Fruit fly (Drosophila melanogaster) whole organism, wandering third instar larva: ENCODE results near the gene caps.

Experiments
- Abd-B ChIP-seq: fragments of >200 bp; optimal IDR thresholded peaks from 2 replicates; lab custom pipeline; 2017; ENCODE audit warnings: missing biosample characterization, missing genetic modification characterization
- CG9705 ChIP-seq: fragments of 200-800 bp; sonication (Bioruptor generic); optimal IDR thresholded peaks from 2 replicates; lab custom pipeline; 2018; ENCODE audit warnings: missing biosample characterization, mild to moderate bottlenecking, missing genetic modification characterization
- Hr78 ChIP-seq: fragments of >200 bp; optimal IDR thresholded peaks from 2 replicates; lab custom pipeline; 2017; ENCODE audit warnings: missing biosample characterization, missing genetic modification characterization
- Myc ChIP-seq: fragments of >200 bp; optimal IDR thresholded peaks from 2 replicates; lab custom pipeline; 2017
- Vsx2 ChIP-seq: fragments of 200-300, 225-300 bp; sonication (Bioruptor generic); optimal IDR thresholded peaks from 2 replicates; lab custom pipeline; 2018; ENCODE audit warnings: missing biosample characterization, missing genetic modification characterization; ENCODE audit not compliant: partially characterized antibody
- dsf ChIP-seq: sonication (Bioruptor generic); optimal IDR thresholded peaks from 2 replicates; lab custom pipeline; 2016; ENCODE audit warnings: missing biosample characterization, missing genetic modification characterization, borderline replicate concordance
- usp ChIP-seq: fragments of >200 bp; optimal IDR thresholded peaks from 2 replicates; lab custom pipeline; 2017; ENCODE audit warnings: missing biosample characterization, missing genetic modification characterization
- woc ChIP-seq: sonication (Bioruptor generic); optimal IDR thresholded peaks from 2 replicates; lab custom pipeline; 2016; ENCODE audit warnings: missing biosample characterization, mild to moderate bottlenecking, missing genetic modification characterization

dm6 chr3L:13256159-13256558 lies 27.7 kb downstream of the caps start:
- TF ChIP-seq usp (GFP tag; lab: Kevin White, UChicago) (no peak), Abd-B (GFP tag; lab: Kevin White, UChicago) (no peak), Vsx2 (no peak), dsf (no peak), CG9705 (no peak), Myc (lab: Kevin White, UChicago) (no peak), Hr78 (GFP tag; lab: Kevin White, UChicago) (no peak), woc (GFP tag; lab: Kevin White, UChicago) (peak; percentile 33)
